Worm (Caenorhabditis elegans) whole organism, midembryonic: ENCODE measurements around the gene Y67D8C.2.

Source experiments
- T22C8.4 ChIP-seq: fragments of 200-800 bp; sonication (Bioruptor generic); IDR thresholded peaks from 2 replicates; pipeline ENCODE4 v1.3.6; 2022; ENCODE audit warnings: missing genetic modification characterization, missing compliant biosample characterization
- cog-1 ChIP-seq: sonication (generic microtip); optimal IDR thresholded peaks from 2 replicates; lab custom pipeline; 2016; ENCODE audit warnings: missing genetic modification characterization, missing compliant biosample characterization
- flt-1 ChIP-seq: fragments of 200-800 bp; sonication (Bioruptor generic); IDR thresholded peaks from 2 replicates; pipeline ENCODE4 v1.3.6; 2022; ENCODE audit warnings: missing genetic modification characterization, missing compliant biosample characterization
- klf-2 ChIP-seq: fragments of 200-800 bp; sonication (Bioruptor generic); conservative IDR thresholded peaks from 2 replicates; pipeline ENCODE4 v1.3.6; 2022; ENCODE audit warnings: missing genetic modification reagents, missing genetic modification characterization, missing compliant biosample characterization
- med-1 ChIP-seq: sonication (generic microtip); optimal IDR thresholded peaks from 2 replicates; lab custom pipeline; 2017; ENCODE audit warnings: missing genetic modification characterization, mild to moderate bottlenecking, missing compliant biosample characterization, antibody characterized with exemption, missing genetic modification reagents; ENCODE audit not compliant: insufficient read depth
- ref-1 ChIP-seq: fragments of 200-800 bp; sonication (Bioruptor generic); conservative IDR thresholded peaks from 2 replicates; pipeline ENCODE4 v1.3.6; 2022; ENCODE audit warnings: missing genetic modification reagents, missing genetic modification characterization, missing compliant biosample characterization
- tab-1 ChIP-seq: fragments of 200-800 bp; sonication (Bioruptor generic); IDR thresholded peaks from 2 replicates; pipeline ENCODE4 v1.3.6; 2022; ENCODE audit warnings: missing genetic modification characterization, missing compliant biosample characterization
- ztf-23 ChIP-seq: fragments of 200-800 bp; sonication (Bioruptor generic); IDR thresholded peaks from 2 replicates; pipeline ENCODE4 v1.3.6; 2022; ENCODE audit warnings: missing genetic modification reagents, missing genetic modification characterization, missing compliant biosample characterization
- ztf-29 ChIP-seq: fragments of 200-800 bp; sonication (Bioruptor generic); IDR thresholded peaks from 2 replicates; pipeline ENCODE4 v1.3.6; 2022; ENCODE audit warnings: missing genetic modification reagents, missing genetic modification characterization, missing compliant biosample characterization

Gene Y67D8C.2

ce11 chrIV:3046889-3047288 lies 25.2 kb upstream of the Y67D8C.2 start:
- TF ChIP-seq flt-1 (GFP tag; lab: Robert Waterston, UW): no peak
- TF ChIP-seq ref-1 (GFP tag; lab: Robert Waterston, UW): no peak
- no peak for TF ChIP-seq T22C8.4 (GFP tag; lab: Robert Waterston, UW)
- no peak for TF ChIP-seq klf-2
- no peak for TF ChIP-seq cog-1 (tag; lab: Kevin White, UChicago)
- TF ChIP-seq ztf-29 (GFP tag; lab: Robert Waterston, UW): no peak
- TF ChIP-seq ztf-23 (GFP tag; lab: Robert Waterston, UW): no peak
- no peak for TF ChIP-seq tab-1 (GFP tag; lab: Robert Waterston, UW)
- no peak for TF ChIP-seq med-1 (GFP tag; lab: Kevin White, UChicago)

ce11 chrIV:3050054-3050990 lies 21.8 kb upstream of the Y67D8C.2 start, which contains the start of gene eel-1:
Gene eel-1, minus strand, starts transcription at chrIV:3050104.
- TF ChIP-seq T22C8.4 (GFP tag; lab: Robert Waterston, UW): peak; percentile 88
- TF ChIP-seq tab-1 (GFP tag; lab: Robert Waterston, UW): peak; percentile 89
- peak; percentile 85 for TF ChIP-seq ref-1 (GFP tag; lab: Robert Waterston, UW)
- peak; percentile 94 for TF ChIP-seq flt-1 (GFP tag; lab: Robert Waterston, UW)
- peak; percentile 84 for TF ChIP-seq ztf-29 (GFP tag; lab: Robert Waterston, UW)
- peak; percentile 99 for TF ChIP-seq klf-2
- TF ChIP-seq ztf-23 (GFP tag; lab: Robert Waterston, UW): peak; percentile 93

ce11 chrIV:3053428-3053827 lies 18.7 kb upstream of the Y67D8C.2 start, which contains the start of gene ivph-3:
Gene ivph-3, plus strand, starts transcription at chrIV:3053728.
- TF ChIP-seq ztf-23 (GFP tag; lab: Robert Waterston, UW) (no peak), cog-1 (tag; lab: Kevin White, UChicago) (no peak), ztf-29 (GFP tag; lab: Robert Waterston, UW) (no peak), T22C8.4 (GFP tag; lab: Robert Waterston, UW) (no peak), med-1 (GFP tag; lab: Kevin White, UChicago) (no peak), flt-1 (GFP tag; lab: Robert Waterston, UW) (no peak), klf-2 (no peak), tab-1 (GFP tag; lab: Robert Waterston, UW) (no peak), ref-1 (GFP tag; lab: Robert Waterston, UW) (no peak)

ce11 chrIV:3055320-3055719 lies 16.8 kb upstream of the Y67D8C.2 start:
- TF ChIP-seq klf-2 (no peak), med-1 (GFP tag; lab: Kevin White, UChicago) (no peak), tab-1 (GFP tag; lab: Robert Waterston, UW) (no peak), T22C8.4 (GFP tag; lab: Robert Waterston, UW) (no peak), cog-1 (tag; lab: Kevin White, UChicago) (no peak), ztf-23 (GFP tag; lab: Robert Waterston, UW) (no peak), ref-1 (GFP tag; lab: Robert Waterston, UW) (no peak), ztf-29 (GFP tag; lab: Robert Waterston, UW) (no peak)

ce11 chrIV:3055848-3056247 lies 16.2 kb upstream of the Y67D8C.2 start:
- no peak for TF ChIP-seq ref-1 (GFP tag; lab: Robert Waterston, UW)
- no peak for TF ChIP-seq tab-1 (GFP tag; lab: Robert Waterston, UW)
- no peak for TF ChIP-seq ztf-23 (GFP tag; lab: Robert Waterston, UW)
- TF ChIP-seq cog-1 (tag; lab: Kevin White, UChicago): no peak
- TF ChIP-seq med-1 (GFP tag; lab: Kevin White, UChicago): no peak
- no peak for TF ChIP-seq T22C8.4 (GFP tag; lab: Robert Waterston, UW)
- no peak for TF ChIP-seq flt-1 (GFP tag; lab: Robert Waterston, UW)
- no peak for TF ChIP-seq klf-2
- TF ChIP-seq ztf-29 (GFP tag; lab: Robert Waterston, UW): no peak

ce11 chrIV:3062936-3063439 lies 9.1 kb upstream of the Y67D8C.2 start, which contains the start of gene Y67D8C.6:
Gene Y67D8C.6, minus strand, starts transcription at chrIV:3063389.
- TF ChIP-seq flt-1 (GFP tag; lab: Robert Waterston, UW) (no peak), cog-1 (tag; lab: Kevin White, UChicago) (no peak), ztf-23 (GFP tag; lab: Robert Waterston, UW) (no peak), klf-2 (no peak), ztf-29 (GFP tag; lab: Robert Waterston, UW) (no peak), T22C8.4 (GFP tag; lab: Robert Waterston, UW) (no peak), med-1 (GFP tag; lab: Kevin White, UChicago) (no peak), ref-1 (GFP tag; lab: Robert Waterston, UW) (no peak), tab-1 (GFP tag; lab: Robert Waterston, UW) (no peak)

ce11 chrIV:3066834-3067233 lies 5.3 kb upstream of the Y67D8C.2 start, which contains the start of gene Y67D8C.7:
Gene Y67D8C.7, minus strand, starts transcription at chrIV:3066934.
- TF ChIP-seq ztf-29 (GFP tag; lab: Robert Waterston, UW): no peak
- no peak for TF ChIP-seq cog-1 (tag; lab: Kevin White, UChicago)
- TF ChIP-seq klf-2: no peak
- TF ChIP-seq flt-1 (GFP tag; lab: Robert Waterston, UW): no peak
- TF ChIP-seq tab-1 (GFP tag; lab: Robert Waterston, UW): no peak
- no peak for TF ChIP-seq med-1 (GFP tag; lab: Kevin White, UChicago)
- TF ChIP-seq ztf-23 (GFP tag; lab: Robert Waterston, UW): no peak
- TF ChIP-seq ref-1 (GFP tag; lab: Robert Waterston, UW): no peak

- TF ChIP-seq klf-2 (no peak), ztf-23 (GFP tag; lab: Robert Waterston, UW) (no peak), cog-1 (tag; lab: Kevin White, UChicago) (no peak), ref-1 (GFP tag; lab: Robert Waterston, UW) (no peak)
Observed at ce11 chrIV:3069619-3070260, 2.4 kb upstream of the Y67D8C.2 start, which contains the start of gene cpg-9. Gene cpg-9, minus strand, starts transcription at chrIV:3070210.
